Fruit fly (Drosophila melanogaster) whole organism, embryonic: ENCODE data around the gene CNMa.

Experiments used
- Antp ChIP-seq: fragments of 200-800 bp; sonication (Bioruptor generic); optimal IDR thresholded peaks from 3 replicates; lab custom pipeline; 2016; ENCODE audit warnings: missing biosample characterization, missing genetic modification characterization
- Atf3 ChIP-seq: fragments of 200-800 bp; sonication (Bioruptor generic); optimal IDR thresholded peaks from 3 replicates; lab custom pipeline; 2016; ENCODE audit warnings: missing biosample characterization, missing genetic modification characterization
- BEAF-32 ChIP-seq: fragments of 200-800 bp; sonication (Bioruptor generic); optimal IDR thresholded peaks from 3 replicates; lab custom pipeline; 2017; ENCODE audit warnings: missing biosample characterization, missing genetic modification characterization, mild to moderate bottlenecking, moderate library complexity, missing genetic modification reagents
- BtbVII ChIP-seq: fragments of 200-800 bp; sonication (Bioruptor generic); optimal IDR thresholded peaks from 3 replicates; lab custom pipeline; 2017; ENCODE audit warnings: missing biosample characterization, mild to moderate bottlenecking, missing genetic modification characterization
- CG10147 ChIP-seq: fragments of 200-800 bp; sonication (Bioruptor generic); optimal IDR thresholded peaks from 2 replicates; lab custom pipeline; 2019; ENCODE audit warnings: missing biosample characterization, mild to moderate bottlenecking, missing genetic modification characterization, moderate library complexity
- CG10274 ChIP-seq: fragments of 200-800 bp; sonication (Bioruptor generic); optimal IDR thresholded peaks from 3 replicates; lab custom pipeline; 2017; ENCODE audit warnings: missing biosample characterization, mild to moderate bottlenecking, missing genetic modification characterization
- CG10462 ChIP-seq: fragments of 200-800 bp; sonication (Bioruptor generic); optimal IDR thresholded peaks from 2 replicates; lab custom pipeline; 2016; ENCODE audit warnings: missing biosample characterization, missing genetic modification characterization
- CG10565 ChIP-seq: fragments of 200-800 bp; sonication (Bioruptor generic); optimal IDR thresholded peaks from 3 replicates; lab custom pipeline; 2016; ENCODE audit warnings: missing biosample characterization, mild to moderate bottlenecking, missing genetic modification characterization
- CG11695 ChIP-seq: fragments of 200-800 bp; sonication (Bioruptor generic); IDR thresholded peaks from 3 replicates; pipeline ENCODE4 v1.3.6; 2022; ENCODE audit warnings: missing biosample characterization, missing genetic modification characterization
- CG15011 ChIP-seq: fragments of 200-800 bp; sonication (Bioruptor generic); optimal IDR thresholded peaks from 3 replicates; lab custom pipeline; 2018; ENCODE audit warnings: missing biosample characterization, mild to moderate bottlenecking, missing genetic modification characterization
- CG16815 ChIP-seq: fragments of 200-800 bp; sonication (Bioruptor generic); optimal IDR thresholded peaks from 3 replicates; lab custom pipeline; 2017; ENCODE audit warnings: missing biosample characterization, mild to moderate bottlenecking, missing genetic modification characterization
- CG18599 ChIP-seq: fragments of 200-800 bp; sonication (Bioruptor generic); optimal IDR thresholded peaks from 3 replicates; lab custom pipeline; 2017; ENCODE audit warnings: missing biosample characterization, missing genetic modification characterization, mild to moderate bottlenecking, moderate library complexity, missing genetic modification reagents
- CG18619 ChIP-seq: fragments of 200-800 bp; sonication (Bioruptor generic); optimal IDR thresholded peaks from 3 replicates; lab custom pipeline; 2017; ENCODE audit warnings: missing biosample characterization, mild to moderate bottlenecking, missing genetic modification characterization
- CG2875 ChIP-seq: fragments of 200-800 bp; sonication (Bioruptor generic); optimal IDR thresholded peaks from 2 replicates; lab custom pipeline; 2017; ENCODE audit warnings: missing biosample characterization, mild to moderate bottlenecking, missing genetic modification characterization, missing genetic modification reagents
- CG31224 ChIP-seq: fragments of 200-800 bp; sonication (Bioruptor generic); IDR thresholded peaks from 2 replicates; pipeline ENCODE4 v1.3.6; 2022; ENCODE audit warnings: missing biosample characterization, missing genetic modification characterization
- CG5180 ChIP-seq: fragments of 200-800 bp; sonication (Bioruptor generic); optimal IDR thresholded peaks from 3 replicates; lab custom pipeline; 2017; ENCODE audit warnings: missing biosample characterization, missing genetic modification characterization, mild to moderate bottlenecking, moderate library complexity, missing genetic modification reagents
- CG7271 ChIP-seq: fragments of 200-800 bp; sonication (Bioruptor generic); optimal IDR thresholded peaks from 2 replicates; lab custom pipeline; 2018; ENCODE audit warnings: missing biosample characterization, mild to moderate bottlenecking, missing genetic modification characterization, moderate library complexity
- CG8765 ChIP-seq: fragments of 200-800 bp; sonication (Bioruptor generic); IDR thresholded peaks from 2 replicates; pipeline ENCODE4 v1.3.6; 2022; ENCODE audit warnings: missing biosample characterization, missing genetic modification characterization
- CG9797 ChIP-seq: fragments of 200-800 bp; sonication (Bioruptor generic); optimal IDR thresholded peaks from 3 replicates; lab custom pipeline; 2018; ENCODE audit warnings: missing biosample characterization, mild to moderate bottlenecking, missing genetic modification characterization
- CrebB ChIP-seq: fragments of 200-800 bp; sonication (Bioruptor generic); optimal IDR thresholded peaks from 3 replicates; lab custom pipeline; 2018; ENCODE audit warnings: missing biosample characterization, mild to moderate bottlenecking, missing genetic modification characterization
- Doc2 ChIP-seq: fragments of 200-800 bp; sonication (Bioruptor generic); IDR thresholded peaks from 2 replicates; pipeline ENCODE4 v1.3.6; 2022; ENCODE audit warnings: missing biosample characterization, missing genetic modification characterization
- Doc3 ChIP-seq: fragments of 200-800 bp; sonication (Bioruptor generic); IDR thresholded peaks from 3 replicates; pipeline ENCODE4 v1.3.6; 2022; ENCODE audit warnings: missing biosample characterization, missing genetic modification characterization; ENCODE audit not compliant: partially characterized antibody
- H2.0 ChIP-seq: fragments of 200-800 bp; sonication (Bioruptor generic); IDR thresholded peaks from 2 replicates; pipeline ENCODE4 v1.3.6; 2022; ENCODE audit warnings: missing biosample characterization, missing genetic modification characterization
- HLH4C ChIP-seq: fragments of 200-800 bp; sonication (Bioruptor generic); IDR thresholded peaks from 3 replicates; pipeline ENCODE4 v1.3.6; 2022; ENCODE audit warnings: missing biosample characterization, missing genetic modification characterization; ENCODE audit not compliant: partially characterized antibody
- HmgD ChIP-seq: fragments of 200-800 bp; sonication (Bioruptor generic); optimal IDR thresholded peaks from 3 replicates; lab custom pipeline; 2016; ENCODE audit warnings: missing biosample characterization, missing genetic modification characterization
- Lim3 ChIP-seq: fragments of 200-800 bp; sonication (Bioruptor generic); IDR thresholded peaks from 2 replicates; pipeline ENCODE4 v1.3.6; 2022; ENCODE audit warnings: missing biosample characterization, missing genetic modification characterization
- Side ChIP-seq: fragments of 200-800 bp; sonication (Bioruptor generic); optimal IDR thresholded peaks from 2 replicates; lab custom pipeline; 2016; ENCODE audit warnings: missing biosample characterization, missing genetic modification characterization
- Sin3A ChIP-seq: fragments of >200 bp; optimal IDR thresholded peaks from 2 replicates; lab custom pipeline; 2018
- Vsx1 ChIP-seq: fragments of 200-800 bp; sonication (Bioruptor generic); optimal IDR thresholded peaks from 2 replicates; lab custom pipeline; 2017; ENCODE audit warnings: missing biosample characterization, mild to moderate bottlenecking, missing genetic modification characterization, missing genetic modification reagents
- Xbp1 ChIP-seq: fragments of 200-800 bp; sonication (Bioruptor generic); optimal IDR thresholded peaks from 3 replicates; lab custom pipeline; 2016; ENCODE audit warnings: missing biosample characterization, mild to moderate bottlenecking, missing genetic modification characterization
- bab2 ChIP-seq: fragments of 200-800 bp; sonication (Bioruptor generic); optimal IDR thresholded peaks from 2 replicates; lab custom pipeline; 2016; ENCODE audit warnings: missing biosample characterization, missing genetic modification characterization
- bbx ChIP-seq: fragments of 200-800 bp; sonication (Bioruptor generic); IDR thresholded peaks from 2 replicates; pipeline ENCODE4 v1.3.6; 2022; ENCODE audit warnings: missing biosample characterization, missing genetic modification characterization; ENCODE audit not compliant: partially characterized antibody
- chn ChIP-seq: fragments of 200-800 bp; sonication (Bioruptor generic); optimal IDR thresholded peaks from 2 replicates; lab custom pipeline; 2016; ENCODE audit warnings: missing biosample characterization, missing genetic modification characterization
- ci ChIP-seq: fragments of 200-800 bp; sonication (Bioruptor generic); IDR thresholded peaks from 3 replicates; pipeline ENCODE4 v1.3.6; 2022; ENCODE audit warnings: missing biosample characterization, missing genetic modification characterization
- crp ChIP-seq, 2 experiments: fragments of 200-800 bp; sonication (Bioruptor generic); optimal IDR thresholded peaks; 2 replicates in 1 of 2; 3 replicates in 1 of 2; lab custom pipeline; 2017; ENCODE audit warnings: missing biosample characterization in 2 of 2, missing genetic modification characterization in 2 of 2, mild to moderate bottlenecking in 1 of 2, moderate library complexity in 1 of 2
- ems ChIP-seq: fragments of 200-800 bp; sonication (Bioruptor generic); optimal IDR thresholded peaks from 3 replicates; lab custom pipeline; 2016; ENCODE audit warnings: missing biosample characterization, missing genetic modification characterization
- gro ChIP-seq: fragments of 200-800 bp; sonication (Bioruptor generic); optimal IDR thresholded peaks from 2 replicates; lab custom pipeline; 2016; ENCODE audit warnings: missing biosample characterization, missing genetic modification characterization
- gsb ChIP-seq: fragments of 200-800 bp; sonication (Bioruptor generic); IDR thresholded peaks from 2 replicates; pipeline ENCODE4 v1.3.6; 2022; ENCODE audit warnings: missing biosample characterization, missing genetic modification characterization
- h ChIP-seq: fragments of >200 bp; optimal IDR thresholded peaks from 2 replicates; lab custom pipeline; 2017
- ham ChIP-seq: fragments of 200-800 bp; sonication (Bioruptor generic); IDR thresholded peaks from 2 replicates; pipeline ENCODE4 v1.3.6; 2022; ENCODE audit warnings: missing biosample characterization, missing genetic modification characterization
- jing ChIP-seq: fragments of 200-800 bp; sonication (Bioruptor generic); optimal IDR thresholded peaks from 2 replicates; lab custom pipeline; 2018; ENCODE audit warnings: missing biosample characterization, mild to moderate bottlenecking, missing genetic modification characterization
- mld ChIP-seq: fragments of 200-800 bp; sonication (Bioruptor generic); IDR thresholded peaks from 3 replicates; pipeline ENCODE4 v1.3.6; 2022; ENCODE audit warnings: missing biosample characterization, missing genetic modification characterization; ENCODE audit not compliant: partially characterized antibody
- org-1 ChIP-seq: fragments of 200-800 bp; sonication (Bioruptor generic); optimal IDR thresholded peaks from 2 replicates; lab custom pipeline; 2017; ENCODE audit warnings: missing biosample characterization, missing genetic modification characterization
- pum ChIP-seq: fragments of 200-800 bp; sonication (Bioruptor generic); optimal IDR thresholded peaks from 2 replicates; lab custom pipeline; 2016; ENCODE audit warnings: missing biosample characterization, missing genetic modification characterization
- ranshi ChIP-seq: fragments of 200-800 bp; sonication (Bioruptor generic); IDR thresholded peaks from 2 replicates; pipeline ENCODE4 v1.3.6; 2022; ENCODE audit warnings: missing biosample characterization, missing genetic modification characterization
- slp2 ChIP-seq: fragments of 200-800 bp; sonication (Bioruptor generic); optimal IDR thresholded peaks from 2 replicates; lab custom pipeline; 2016; ENCODE audit warnings: missing biosample characterization, missing genetic modification characterization
- sr ChIP-seq: fragments of 200-800 bp; sonication (Bioruptor generic); IDR thresholded peaks from 3 replicates; pipeline ENCODE4 v1.3.6; 2022; ENCODE audit warnings: missing biosample characterization, missing genetic modification characterization
- toy ChIP-seq: fragments of 200-800 bp; sonication (Bioruptor generic); IDR thresholded peaks from 2 replicates; pipeline ENCODE4 v1.3.6; 2022; ENCODE audit warnings: missing biosample characterization, missing genetic modification characterization
- trem ChIP-seq: fragments of 200-800 bp; optimal IDR thresholded peaks from 3 replicates; lab custom pipeline; 2019; ENCODE audit warnings: missing biosample characterization, mild to moderate bottlenecking, missing genetic modification characterization, moderate library complexity
- twi ChIP-seq: fragments of 200-800 bp; optimal IDR thresholded peaks from 2 replicates; lab custom pipeline; 2019; ENCODE audit warnings: missing biosample characterization, mild to moderate bottlenecking, missing genetic modification characterization, moderate library complexity
- wek ChIP-seq: fragments of 200-800 bp; sonication (Bioruptor generic); optimal IDR thresholded peaks from 3 replicates; lab custom pipeline; 2018; ENCODE audit warnings: missing biosample characterization, mild to moderate bottlenecking, missing genetic modification characterization, moderate library complexity
- yki ChIP-seq: fragments of >200 bp; optimal IDR thresholded peaks from 3 replicates; lab custom pipeline; 2018

The CNMa gene

DNA sequence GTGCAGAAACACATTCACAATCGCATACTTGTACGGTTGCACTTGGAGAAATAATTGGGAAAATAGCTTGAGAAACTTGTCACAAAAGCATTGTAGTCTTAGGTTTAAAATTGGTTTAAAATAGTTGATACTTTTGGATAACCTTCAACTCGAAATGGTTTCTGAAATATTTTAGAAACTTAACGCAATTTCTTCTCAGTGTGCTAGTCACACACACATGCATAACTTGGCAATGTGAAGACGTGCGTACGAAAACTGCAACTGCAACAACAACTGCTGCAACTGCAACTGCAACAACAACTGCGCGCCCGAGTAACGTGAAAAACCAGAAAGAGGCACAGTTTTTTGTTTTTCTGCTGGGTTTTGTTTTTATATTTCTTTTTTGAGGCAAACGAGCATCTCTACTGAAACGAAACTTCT lies 30.7 kb upstream of the CNMa start (continued):
- TF ChIP-seq wek (GFP tag; lab: Kevin White, UChicago), result peak; percentile 68
- TF ChIP-seq trem (tag; lab: Kevin White, UChicago), result peak; percentile 83
- TF ChIP-seq Antp (GFP tag; lab: Kevin White, UChicago), result peak; percentile 75
- peak; percentile 88 for TF ChIP-seq jing (GFP tag; lab: Kevin White, UChicago)
- TF ChIP-seq Atf3 (GFP tag; lab: Kevin White, UChicago), result peak; percentile 82
- no peak for TF ChIP-seq yki (lab: Kevin White, UChicago)
- peak; percentile 75 for TF ChIP-seq CG5180 (GFP tag; lab: Kevin White, UChicago)
- peak; percentile 79 for TF ChIP-seq ranshi (GFP tag; lab: Robert Waterston, UW)
- no peak for TF ChIP-seq mld (GFP tag; lab: Robert Waterston, UW)
- TF ChIP-seq chn (GFP tag; lab: Kevin White, UChicago), result peak; percentile 84
- TF ChIP-seq Lim3 (GFP tag; lab: Robert Waterston, UW), result 0 out of 2 replicates have a peak, but pooled peaks have one; percentile 46
- TF ChIP-seq BEAF-32, result no peak
- peak; percentile 96 for TF ChIP-seq ci
- TF ChIP-seq twi (tag; lab: Kevin White, UChicago), result peak; percentile 58
- TF ChIP-seq CG15011 (GFP tag; lab: Kevin White, UChicago), result peak; percentile 40
- TF ChIP-seq CG10462, result peak; percentile 81
- peak; percentile 76 for TF ChIP-seq bab2 (GFP tag; lab: Kevin White, UChicago)
- peak; percentile 59 for TF ChIP-seq CG31224
- peak; percentile 79 for TF ChIP-seq H2.0 (GFP tag; lab: Robert Waterston, UW)
- no peak for TF ChIP-seq h
- peak; percentile 91 for TF ChIP-seq CG8765
- peak; percentile 44 for TF ChIP-seq slp2 (GFP tag; lab: Kevin White, UChicago)
- TF ChIP-seq pum (GFP tag; lab: Kevin White, UChicago), result peak; percentile 85
- TF ChIP-seq sr (GFP tag; lab: Robert Waterston, UW), result peak; percentile 42; the same call in 1 of the 3 replicates
- peak; percentile 79 for TF ChIP-seq CG16815 (GFP tag; lab: Kevin White, UChicago)
- peak; percentile 85 for TF ChIP-seq CG7271
- no peak for TF ChIP-seq CG9797
- peak; percentile 73 for TF ChIP-seq Side (GFP tag; lab: Kevin White, UChicago)
- no peak for TF ChIP-seq HLH4C
- TF ChIP-seq gsb (GFP tag; lab: Robert Waterston, UW), result 0 out of 2 replicates have a peak, but pooled peaks have one; percentile 26
- peak; percentile 50 for TF ChIP-seq CG10274 (GFP tag; lab: Kevin White, UChicago)
- TF ChIP-seq ham (GFP tag; lab: Robert Waterston, UW), result no peak
- TF ChIP-seq BtbVII (GFP tag; lab: Kevin White, UChicago), result peak; percentile 29
- peak; percentile 47 for TF ChIP-seq CrebB (tag; lab: Kevin White, UChicago)
- TF ChIP-seq HmgD, result no peak
- TF ChIP-seq Sin3A (lab: Kevin White, UChicago), result no peak
- peak; percentile 70 for TF ChIP-seq CG11695
- peak in 1 of 2 experiments; percentile 28 for TF ChIP-seq crp (GFP tag; optimal IDR thresholded peaks at IDR 0.05; lab: Kevin White, UChicago)
- no peak for TF ChIP-seq CG10147 (GFP tag; lab: Kevin White, UChicago)
- TF ChIP-seq org-1 (GFP tag; lab: Kevin White, UChicago), result peak; percentile 72
- TF ChIP-seq Vsx1 (GFP tag; lab: Kevin White, UChicago), result no peak
- TF ChIP-seq gro (GFP tag; lab: Kevin White, UChicago), result no peak
- TF ChIP-seq Doc3 (GFP tag; lab: Robert Waterston, UW), result no peak
- peak; percentile 73 for TF ChIP-seq ems (GFP tag; lab: Kevin White, UChicago)
- TF ChIP-seq CG2875 (GFP tag; lab: Kevin White, UChicago), result peak; percentile 81
- TF ChIP-seq Doc2 (GFP tag; lab: Robert Waterston, UW), result no peak
- TF ChIP-seq CG18599, result peak; percentile 55
- peak; percentile 53 for TF ChIP-seq CG10565
- TF ChIP-seq bbx (GFP tag; lab: Robert Waterston, UW), result no peak
- peak; percentile 46 for TF ChIP-seq CG18619 (GFP tag; lab: Kevin White, UChicago)
- no peak for TF ChIP-seq toy
- TF ChIP-seq Xbp1 (GFP tag; lab: Kevin White, UChicago), result peak; percentile 89
